Worm (Caenorhabditis elegans) whole organism, mixed stage, embryonic: ENCODE results near the gene C32D5.8.

ENCODE experiments used
- bed-3 ChIP-seq: fragments of 200-800 bp; sonication (Bioruptor generic); optimal IDR thresholded peaks from 3 replicates; lab custom pipeline; 2018; ENCODE audit warnings: mild to moderate bottlenecking, missing genetic modification characterization, moderate library complexity, missing compliant biosample characterization
- blmp-1 ChIP-seq: fragments of 150-350 bp; optimal IDR thresholded peaks from 2 replicates; lab custom pipeline; 2014; ENCODE audit warnings: missing biosample characterization, missing genetic modification characterization
- ceh-43 ChIP-seq: fragments of 200-800 bp; sonication (Bioruptor generic); optimal IDR thresholded peaks from 2 replicates; lab custom pipeline; 2018; ENCODE audit warnings: mild to moderate bottlenecking, missing genetic modification characterization, moderate library complexity, missing compliant biosample characterization
- ceh-83 ChIP-seq: fragments of 200-800 bp; sonication (Bioruptor generic); optimal IDR thresholded peaks from 2 replicates; lab custom pipeline; 2018; ENCODE audit warnings: mild to moderate bottlenecking, missing genetic modification characterization, missing compliant biosample characterization
- ces-1 ChIP-seq: fragments of 150-350 bp; optimal IDR thresholded peaks from 2 replicates; lab custom pipeline; 2014; ENCODE audit warnings: missing biosample characterization, missing genetic modification reagents, missing genetic modification characterization
- cnd-1 ChIP-seq: fragments of 200-800 bp; sonication (Bioruptor generic); optimal IDR thresholded peaks from 2 replicates; lab custom pipeline; 2018; ENCODE audit warnings: mild to moderate bottlenecking, missing genetic modification characterization, missing compliant biosample characterization
- drap-1 ChIP-seq: fragments of 200-800 bp; sonication (Bioruptor generic); optimal IDR thresholded peaks from 3 replicates; lab custom pipeline; 2018; ENCODE audit warnings: mild to moderate bottlenecking, missing genetic modification characterization, missing compliant biosample characterization
- elt-1 ChIP-seq: sonication (generic microtip); optimal IDR thresholded peaks from 2 replicates; lab custom pipeline; 2017; ENCODE audit warnings: missing genetic modification characterization, mild to moderate bottlenecking, missing compliant biosample characterization, antibody characterized with exemption, moderate library complexity, borderline replicate concordance; ENCODE audit not compliant: insufficient read depth
- elt-3 ChIP-seq: fragments of 150-350 bp; optimal IDR thresholded peaks from 2 replicates; lab custom pipeline; 2014; ENCODE audit warnings: missing biosample characterization, missing genetic modification characterization
- ham-2 ChIP-seq: fragments of 200-800 bp; sonication (Bioruptor generic); optimal IDR thresholded peaks from 2 replicates; lab custom pipeline; 2018; ENCODE audit warnings: mild to moderate bottlenecking, missing genetic modification characterization, missing compliant biosample characterization
- hlh-1 ChIP-seq: fragments of 150-350 bp; optimal IDR thresholded peaks from 2 replicates; lab custom pipeline; 2014; ENCODE audit warnings: missing biosample characterization, missing genetic modification reagents, missing genetic modification characterization
- lin-13 ChIP-seq: fragments of 150-350 bp; optimal IDR thresholded peaks from 2 replicates; lab custom pipeline; 2014; ENCODE audit warnings: missing biosample characterization, missing genetic modification characterization
- lin-32 ChIP-seq: fragments of 200-800 bp; sonication (Bioruptor generic); optimal IDR thresholded peaks from 2 replicates; lab custom pipeline; 2018; ENCODE audit warnings: mild to moderate bottlenecking, missing genetic modification characterization, missing compliant biosample characterization
- lsy-2 ChIP-seq: fragments of 150-350 bp; optimal IDR thresholded peaks from 2 replicates; lab custom pipeline; 2014; ENCODE audit warnings: missing biosample characterization, missing genetic modification characterization
- mab-5 ChIP-seq: fragments of 150-350 bp; optimal IDR thresholded peaks from 2 replicates; lab custom pipeline; 2014; ENCODE audit warnings: missing biosample characterization, missing genetic modification characterization
- mep-1 ChIP-seq: fragments of 150-350 bp; optimal IDR thresholded peaks from 2 replicates; lab custom pipeline; 2017; ENCODE audit warnings: missing biosample characterization, missing genetic modification reagents, missing genetic modification characterization, inconsistent platforms
- mls-2 ChIP-seq: sonication (generic microtip); optimal IDR thresholded peaks from 2 replicates; lab custom pipeline; 2016; ENCODE audit warnings: mild to moderate bottlenecking, missing genetic modification characterization, moderate library complexity, missing compliant biosample characterization
- nhr-12 ChIP-seq: fragments of 150-350 bp; optimal IDR thresholded peaks from 2 replicates; lab custom pipeline; 2014; ENCODE audit warnings: missing biosample characterization, missing genetic modification characterization
- nhr-237 ChIP-seq: fragments of 150-350 bp; optimal IDR thresholded peaks from 2 replicates; lab custom pipeline; 2014; ENCODE audit warnings: missing biosample characterization, missing genetic modification characterization
- nhr-28 ChIP-seq: fragments of 150-350 bp; optimal IDR thresholded peaks from 2 replicates; lab custom pipeline; 2014; ENCODE audit warnings: missing biosample characterization, missing genetic modification characterization
- nhr-76 ChIP-seq: sonication (generic microtip); optimal IDR thresholded peaks from 2 replicates; lab custom pipeline; 2017; ENCODE audit warnings: missing biosample characterization, missing genetic modification characterization
- pha-4 ChIP-seq: fragments of 150-350 bp; optimal IDR thresholded peaks from 2 replicates; lab custom pipeline; 2018; ENCODE audit warnings: missing biosample characterization, missing genetic modification reagents, missing genetic modification characterization
- sem-2 ChIP-seq: fragments of 200-800 bp; sonication (Bioruptor generic); optimal IDR thresholded peaks from 2 replicates; lab custom pipeline; 2018; ENCODE audit warnings: mild to moderate bottlenecking, missing genetic modification characterization, missing compliant biosample characterization
- snpc-4 ChIP-seq: fragments of 150-350 bp; optimal IDR thresholded peaks from 2 replicates; lab custom pipeline; 2014; ENCODE audit warnings: missing biosample characterization, missing genetic modification characterization
- sptf-1 ChIP-seq: sonication (generic microtip); optimal IDR thresholded peaks from 2 replicates; lab custom pipeline; 2017; ENCODE audit warnings: mild to moderate bottlenecking, missing genetic modification characterization, moderate library complexity, missing compliant biosample characterization
- tbx-8 ChIP-seq: fragments of 200-800 bp; sonication (Bioruptor generic); optimal IDR thresholded peaks from 2 replicates; lab custom pipeline; 2018; ENCODE audit warnings: mild to moderate bottlenecking, missing genetic modification characterization, moderate library complexity, missing compliant biosample characterization
- unc-120 ChIP-seq: sonication (generic microtip); optimal IDR thresholded peaks from 2 replicates; lab custom pipeline; 2017; ENCODE audit warnings: missing genetic modification characterization, missing compliant biosample characterization; ENCODE audit not compliant: poor library complexity, severe bottlenecking
- unc-39 ChIP-seq: fragments of 150-350 bp; optimal IDR thresholded peaks from 2 replicates; lab custom pipeline; 2014; ENCODE audit warnings: missing biosample characterization, missing genetic modification characterization
- unc-62 ChIP-seq: fragments of 150-350 bp; optimal IDR thresholded peaks from 2 replicates; lab custom pipeline; 2014; ENCODE audit warnings: missing biosample characterization, missing genetic modification reagents, missing genetic modification characterization
- zip-8 ChIP-seq: fragments of 150-350 bp; optimal IDR thresholded peaks from 2 replicates; lab custom pipeline; 2014; ENCODE audit warnings: missing biosample characterization, missing genetic modification characterization
- ztf-11 ChIP-seq: fragments of 150-350 bp; optimal IDR thresholded peaks from 2 replicates; lab custom pipeline; 2014; ENCODE audit warnings: missing biosample characterization, missing genetic modification characterization

C32D5.8 gene

DNA sequence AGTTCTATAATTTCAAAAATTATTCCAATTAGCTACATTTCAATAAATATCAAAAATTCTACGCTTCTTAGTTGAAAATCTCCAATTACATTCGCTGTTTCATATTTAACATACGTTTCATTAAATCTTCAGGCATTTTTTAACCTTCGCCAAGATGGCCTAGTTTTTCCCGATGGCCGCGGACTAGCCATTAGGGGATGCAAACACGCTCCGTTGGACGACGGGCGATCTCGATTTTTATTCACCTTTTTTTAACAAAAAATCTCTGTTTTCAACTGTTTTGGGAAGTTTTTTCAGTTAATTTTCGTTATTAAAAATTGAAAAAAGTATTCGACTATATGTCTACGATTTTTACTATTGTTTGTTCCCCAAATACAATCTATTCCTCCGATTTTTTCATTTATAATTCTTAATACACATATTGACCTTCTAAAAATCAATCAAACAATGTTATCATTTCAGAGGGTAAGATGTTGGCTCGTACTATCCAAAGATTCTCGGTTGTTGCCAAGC, 37.5 kb upstream of the C32D5.8 start, which contains the start of gene F58F12.1:
TSS of gene F58F12.1 (plus strand) at position 463 of the 513 bp plus-strand sequence.
- TF ChIP-seq elt-1 (no peak), elt-3 (tag; lab: Kevin White, UChicago) (no peak), sptf-1 (tag; lab: Kevin White, UChicago) (peak; percentile 12), cnd-1 (tag; lab: Kevin White, UChicago) (no peak), unc-120 (no peak), zip-8 (tag; lab: Kevin White, UChicago) (no peak), unc-39 (tag; lab: Kevin White, UChicago) (no peak), ztf-11 (tag; lab: Kevin White, UChicago) (no peak), ces-1 (GFP tag; lab: Kevin White, UChicago) (peak; percentile 22), lin-13 (tag; lab: Kevin White, UChicago) (peak; percentile 38), mep-1 (tag; lab: Kevin White, UChicago) (peak; percentile 66), nhr-237 (tag; lab: Kevin White, UChicago) (peak; percentile 43), lsy-2 (peak; percentile 47), ceh-43 (GFP tag; lab: Kevin White, UChicago) (no peak)
- TF ChIP-seq, all 35 proteins: peak for 6

DNA sequence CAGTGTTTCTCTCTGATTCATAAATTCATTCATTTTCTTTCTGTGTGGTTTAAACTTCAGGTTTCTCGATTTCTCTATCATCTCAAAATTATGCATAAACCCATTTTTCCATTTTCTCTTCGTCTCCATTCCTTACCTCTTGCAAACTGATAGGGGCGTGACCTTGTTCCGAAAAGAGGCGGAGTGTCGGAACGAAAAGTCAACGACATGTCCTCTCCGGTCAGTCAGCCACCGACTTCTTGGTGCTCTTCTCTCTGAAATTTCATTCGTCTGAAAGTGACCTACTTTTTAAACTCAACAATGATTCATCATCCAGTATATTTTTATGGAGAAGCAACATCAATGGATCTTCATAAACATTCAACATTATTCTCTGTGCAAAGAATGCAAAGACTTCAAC, 35.1 kb upstream of the C32D5.8 start, which contains the start of gene F58F12.12:
TSS of gene F58F12.12 (plus strand) at position 301 of the 400 bp plus-strand sequence.
- TF ChIP-seq unc-39 (tag; lab: Kevin White, UChicago), result no peak
- TF ChIP-seq snpc-4 (tag; lab: Kevin White, UChicago), result no peak
- no peak for TF ChIP-seq sem-2 (GFP tag; lab: Kevin White, UChicago)
- TF ChIP-seq pha-4 (tag; lab: Kevin White, UChicago), result no peak
- no peak for TF ChIP-seq sptf-1 (tag; lab: Kevin White, UChicago)
- TF ChIP-seq mab-5 (tag; lab: Kevin White, UChicago), result no peak
- no peak for TF ChIP-seq ham-2 (GFP tag; lab: Kevin White, UChicago)
- no peak for TF ChIP-seq elt-1
- TF ChIP-seq tbx-8 (GFP tag; lab: Kevin White, UChicago), result no peak
- no peak for TF ChIP-seq drap-1 (GFP tag; lab: Kevin White, UChicago)
- no peak for TF ChIP-seq mep-1 (tag; lab: Kevin White, UChicago)

DNA sequence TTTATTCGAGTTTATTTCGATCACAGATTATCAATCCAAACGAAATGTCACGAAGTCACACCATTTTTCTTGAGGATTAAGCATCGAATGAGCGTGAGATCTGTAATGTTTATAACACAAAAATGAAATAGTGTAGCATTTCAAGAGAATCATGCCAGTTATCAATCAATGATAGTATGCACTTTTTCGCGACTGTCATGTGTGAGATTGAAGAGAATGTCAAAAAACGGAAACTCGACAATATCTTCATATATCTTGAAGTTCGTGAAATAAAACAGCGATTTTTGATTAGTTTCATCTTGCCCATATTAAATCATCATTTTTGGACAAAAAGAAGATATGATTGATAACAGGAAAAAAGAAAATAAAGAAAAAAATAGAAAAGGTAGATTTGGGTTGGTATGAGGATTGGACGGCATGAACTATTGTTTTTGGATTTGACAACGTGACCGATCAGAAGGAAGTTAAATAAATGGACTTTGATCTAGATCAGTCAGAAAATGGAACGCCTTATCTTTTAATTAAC, 33.3 kb upstream of the C32D5.8 start:
- no peak for TF ChIP-seq drap-1 (GFP tag; lab: Kevin White, UChicago)
- no peak for TF ChIP-seq hlh-1 (tag; lab: Kevin White, UChicago)
- TF ChIP-seq mls-2, result no peak
- no peak for TF ChIP-seq unc-120
- TF ChIP-seq elt-3 (tag; lab: Kevin White, UChicago), result no peak
- TF ChIP-seq ceh-83 (GFP tag; lab: Kevin White, UChicago), result no peak
- no peak for TF ChIP-seq snpc-4 (tag; lab: Kevin White, UChicago)
- TF ChIP-seq ceh-43 (GFP tag; lab: Kevin White, UChicago), result no peak
- no peak for TF ChIP-seq nhr-237 (tag; lab: Kevin White, UChicago)
- TF ChIP-seq nhr-76 (tag; lab: Kevin White, UChicago), result no peak
- TF ChIP-seq mep-1 (tag; lab: Kevin White, UChicago), result no peak
- no peak for TF ChIP-seq lin-32
- no peak for TF ChIP-seq nhr-12 (tag; lab: Kevin White, UChicago)
- no peak for TF ChIP-seq blmp-1
- no peak for TF ChIP-seq unc-62 (GFP tag; lab: Kevin White, UChicago)
- no peak for TF ChIP-seq ztf-11 (tag; lab: Kevin White, UChicago)
- TF ChIP-seq mab-5 (tag; lab: Kevin White, UChicago), result no peak
- TF ChIP-seq, all 35 proteins: peak for 0

DNA sequence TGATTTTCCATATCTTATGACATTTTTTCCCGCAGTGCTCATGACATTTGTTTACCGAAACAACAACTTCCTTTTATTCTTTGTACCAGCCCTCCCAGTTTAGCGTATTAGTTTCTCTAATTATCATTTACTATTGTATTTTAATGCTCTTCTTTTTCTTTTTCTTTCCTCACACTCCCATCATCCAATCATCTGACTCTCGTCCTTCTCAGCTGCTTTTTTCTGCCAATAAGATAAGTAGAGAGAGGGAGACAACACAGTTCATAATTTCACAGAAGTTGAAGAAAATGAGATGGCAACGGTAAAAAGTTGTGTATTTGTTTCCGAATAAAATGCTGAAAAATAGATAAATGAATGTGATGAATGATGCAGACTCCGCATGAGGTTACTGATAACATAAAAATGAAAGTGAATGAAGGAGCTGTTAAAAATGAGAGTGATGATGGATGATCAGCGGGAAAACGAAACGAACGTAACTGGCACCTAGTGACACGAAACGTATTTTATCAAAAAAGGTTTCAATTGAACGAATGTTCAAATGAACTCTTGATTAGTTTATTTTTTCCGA, 31.7 kb upstream of the C32D5.8 start:
- TF ChIP-seq mls-2 (no peak), ces-1 (GFP tag; lab: Kevin White, UChicago) (no peak), nhr-28 (tag; lab: Kevin White, UChicago) (no peak), lin-13 (tag; lab: Kevin White, UChicago) (no peak), ceh-43 (GFP tag; lab: Kevin White, UChicago) (no peak), zip-8 (tag; lab: Kevin White, UChicago) (no peak), ztf-11 (tag; lab: Kevin White, UChicago) (no peak), blmp-1 (no peak), elt-1 (no peak), pha-4 (tag; lab: Kevin White, UChicago) (no peak), unc-39 (tag; lab: Kevin White, UChicago) (no peak), sem-2 (GFP tag; lab: Kevin White, UChicago) (no peak), drap-1 (GFP tag; lab: Kevin White, UChicago) (no peak), bed-3 (GFP tag; lab: Kevin White, UChicago) (no peak), mab-5 (tag; lab: Kevin White, UChicago) (no peak), hlh-1 (tag; lab: Kevin White, UChicago) (no peak), nhr-237 (tag; lab: Kevin White, UChicago) (no peak)
- TF ChIP-seq, all 35 proteins: peak for 0
